Worm (Caenorhabditis elegans) whole organism, L3 larva: Measurements from ENCODE around the gene T19D2.13.

Experiments
- ama-1 ChIP-seq: fragments of 150-350 bp; optimal IDR thresholded peaks from 2 replicates; lab custom pipeline; 2018
- nhr-12 ChIP-seq: fragments of 150-350 bp; optimal IDR thresholded peaks from 2 replicates; lab custom pipeline; 2014; ENCODE audit warnings: missing biosample characterization, missing genetic modification characterization
- nhr-28 ChIP-seq: fragments of 150-350 bp; optimal IDR thresholded peaks from 2 replicates; lab custom pipeline; 2014; ENCODE audit warnings: missing biosample characterization, missing genetic modification characterization
- nhr-67 ChIP-seq: fragments of 150-350 bp; optimal IDR thresholded peaks from 2 replicates; lab custom pipeline; 2014; ENCODE audit warnings: missing biosample characterization, missing genetic modification characterization
- nhr-77 ChIP-seq: fragments of 150-350 bp; optimal IDR thresholded peaks from 2 replicates; lab custom pipeline; 2014; ENCODE audit warnings: missing biosample characterization, missing genetic modification characterization
- snpc-4 ChIP-seq: fragments of 150-350 bp; optimal IDR thresholded peaks from 2 replicates; lab custom pipeline; 2014; ENCODE audit warnings: missing biosample characterization, missing genetic modification characterization
- ztf-11 ChIP-seq: fragments of 150-350 bp; optimal IDR thresholded peaks from 2 replicates; lab custom pipeline; 2014; ENCODE audit warnings: missing biosample characterization, missing genetic modification characterization

DNA sequence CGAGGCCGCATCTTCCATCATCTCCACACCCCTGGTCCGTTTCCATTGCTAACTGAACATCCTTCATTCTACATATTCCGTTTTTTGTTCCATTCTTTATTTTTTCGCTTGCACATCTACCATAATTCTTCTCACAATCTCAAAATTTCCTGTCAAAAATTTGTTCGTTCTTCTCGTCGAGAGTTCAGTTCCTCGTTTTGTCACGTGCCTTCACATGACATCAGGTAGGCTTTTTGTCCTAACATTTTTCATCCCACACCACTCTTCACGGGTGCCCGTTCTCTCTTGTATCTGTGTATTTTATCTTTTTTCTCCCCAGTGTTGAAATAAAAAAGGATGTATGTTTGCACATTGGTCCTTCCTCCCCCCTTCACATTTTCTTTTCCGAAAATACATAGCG lies 48.3 kb upstream of the T19D2.13 start:
- no peak for TF ChIP-seq nhr-28 (tag; lab: Kevin White, UChicago)
- no peak for TF ChIP-seq nhr-67 (tag; lab: Kevin White, UChicago)
- no peak for TF ChIP-seq snpc-4 (tag; lab: Kevin White, UChicago)
- TF ChIP-seq ama-1 (lab: Kevin White, UChicago), result no peak
- no peak for TF ChIP-seq nhr-77 (tag; lab: Kevin White, UChicago)
- TF ChIP-seq nhr-12 (tag; lab: Kevin White, UChicago), result no peak
- no peak for TF ChIP-seq ztf-11 (tag; lab: Kevin White, UChicago)
